Worm (Caenorhabditis elegans): ENCODE results near the gene spe-26.
A peak's percentile ranks its signal among the peaks of the same experiment; 100 is the strongest.

spe-26 gene

ce11 chrIV:10367740-10368246 is 23.9 kb downstream of the spe-26 start, which contains the start of gene pges-2:
Gene pges-2 (minus strand): TSS chrIV:10367790.
- TF ChIP-seq zip-4 (GFP tag; optimal IDR thresholded peaks at IDR 0.05): no peak
- TF ChIP-seq dpl-1 (GFP tag; optimal IDR thresholded peaks at IDR 0.05): peak in 2 of 3 experiments; percentile 41 to 43
- TF ChIP-seq pax-3 (tag; optimal IDR thresholded peaks at IDR 0.05): no peak
- no peak for TF ChIP-seq ama-1 (optimal IDR thresholded peaks at IDR 0.05)
- TF ChIP-seq sptf-1 (tag; optimal IDR thresholded peaks at IDR 0.05): no peak
- TF ChIP-seq nhr-76 (tag; optimal IDR thresholded peaks at IDR 0.05): no peak
- TF ChIP-seq nhr-47 (tag; optimal IDR thresholded peaks at IDR 0.05): peak; percentile 23
- TF ChIP-seq efl-3 (GFP tag; optimal IDR thresholded peaks at IDR 0.05): no peak
- no peak for TF ChIP-seq fkh-10 (GFP tag; optimal IDR thresholded peaks at IDR 0.05)
- TF ChIP-seq unc-98 (GFP tag; IDR thresholded peaks at IDR 0.05): no peak
- no peak for TF ChIP-seq unc-86 (tag; optimal IDR thresholded peaks at IDR 0.05)
- TF ChIP-seq nhr-11 (tag; optimal IDR thresholded peaks at IDR 0.05): no peak
- no peak for TF ChIP-seq fkh-8 (tag; optimal IDR thresholded peaks at IDR 0.05)
- no peak for TF ChIP-seq unc-30 (tag; optimal IDR thresholded peaks at IDR 0.05)
- TF ChIP-seq mdl-1 (tag; optimal IDR thresholded peaks at IDR 0.05): no peak
- no peak for TF ChIP-seq pqm-1 (tag; optimal IDR thresholded peaks at IDR 0.05)
- no peak for TF ChIP-seq pag-3 (tag; optimal IDR thresholded peaks at IDR 0.05; ENCODE audit: borderline replicate concordance, insufficient read depth)
- peak; percentile 44 for TF ChIP-seq nhr-71 (tag; optimal IDR thresholded peaks at IDR 0.05)
- no peak for TF ChIP-seq ceh-90 (tag; optimal IDR thresholded peaks at IDR 0.05)
- TF ChIP-seq ets-5 (GFP tag; IDR thresholded peaks at IDR 0.05): no peak
- TF ChIP-seq lir-3 (tag; optimal IDR thresholded peaks at IDR 0.05; ENCODE audit: poor library complexity): no peak
- no peak for TF ChIP-seq hlh-17 (GFP tag; optimal IDR thresholded peaks at IDR 0.05; ENCODE audit: borderline replicate concordance)
- no peak for TF ChIP-seq sup-37 (GFP tag; optimal IDR thresholded peaks at IDR 0.05)
- TF ChIP-seq ztf-4 (tag; optimal IDR thresholded peaks at IDR 0.05): no peak
- TF ChIP-seq skn-1 (tag; optimal IDR thresholded peaks at IDR 0.05): no peak
- TF ChIP-seq snu-23 (GFP tag; optimal IDR thresholded peaks at IDR 0.05): peak; percentile 53
- TF ChIP-seq lin-13 (GFP tag; optimal IDR thresholded peaks at IDR 0.05): no peak
- no peak for TF ChIP-seq ces-1 (GFP tag; optimal IDR thresholded peaks at IDR 0.05)
- no peak for TF ChIP-seq C34B4.2 (tag; optimal IDR thresholded peaks at IDR 0.05)
- no peak for TF ChIP-seq nhr-90 (tag; optimal IDR thresholded peaks at IDR 0.05; ENCODE audit: poor library complexity)
- TF ChIP-seq Y116A8C.19 (tag; optimal IDR thresholded peaks at IDR 0.05; ENCODE audit: borderline replicate concordance): no peak
- no peak for TF ChIP-seq mab-9 (GFP tag; IDR thresholded peaks at IDR 0.05)
- TF ChIP-seq irx-1 (tag; optimal IDR thresholded peaks at IDR 0.05): no peak
- TF ChIP-seq snpc-4 (tag; optimal IDR thresholded peaks at IDR 0.05): no peak
- no peak for TF ChIP-seq lin-39 (tag; optimal IDR thresholded peaks at IDR 0.05)
- TF ChIP-seq tlp-1 (tag; optimal IDR thresholded peaks at IDR 0.05): no peak
- no peak for TF ChIP-seq unc-130 (tag; optimal IDR thresholded peaks at IDR 0.05)
- no peak for TF ChIP-seq ceh-8 (GFP tag; optimal IDR thresholded peaks at IDR 0.05)
- TF ChIP-seq nhr-19 (GFP tag; conservative IDR thresholded peaks at IDR 0.05): no peak
- peak; percentile 19 for TF ChIP-seq swsn-7 (tag; optimal IDR thresholded peaks at IDR 0.05)
- TF ChIP-seq elt-2 (tag; optimal IDR thresholded peaks at IDR 0.05): no peak
- no peak for TF ChIP-seq nhr-237 (tag; optimal IDR thresholded peaks at IDR 0.05)
- TF ChIP-seq aha-1 (tag; optimal IDR thresholded peaks at IDR 0.05): no peak
- TF ChIP-seq xbp-1 (tag; optimal IDR thresholded peaks at IDR 0.05): peak; percentile 38
- no peak for TF ChIP-seq nhr-85 (tag)
- no peak for TF ChIP-seq aly-2 (tag; optimal IDR thresholded peaks at IDR 0.05)
- TF ChIP-seq grh-1 (GFP tag; IDR thresholded peaks at IDR 0.05): no peak
- TF ChIP-seq fkh-4 (tag; optimal IDR thresholded peaks at IDR 0.05; ENCODE audit: borderline replicate concordance): no peak
- no peak for TF ChIP-seq zag-1 (tag; optimal IDR thresholded peaks at IDR 0.05)
- no peak for TF ChIP-seq ceh-88 (GFP tag; IDR thresholded peaks at IDR 0.05)
- no peak for TF ChIP-seq unc-62 (GFP tag; optimal IDR thresholded peaks at IDR 0.05)
- TF ChIP-seq nhr-84 (tag; optimal IDR thresholded peaks at IDR 0.05): no peak
- no peak for TF ChIP-seq vab-15 (tag; optimal IDR thresholded peaks at IDR 0.05)
